Worm (Caenorhabditis elegans): Measurements from ENCODE around the gene C25D7.15.
A peak's percentile ranks its signal among the peaks of the same experiment; 100 is the strongest.

C25D7.15 gene

DNA sequence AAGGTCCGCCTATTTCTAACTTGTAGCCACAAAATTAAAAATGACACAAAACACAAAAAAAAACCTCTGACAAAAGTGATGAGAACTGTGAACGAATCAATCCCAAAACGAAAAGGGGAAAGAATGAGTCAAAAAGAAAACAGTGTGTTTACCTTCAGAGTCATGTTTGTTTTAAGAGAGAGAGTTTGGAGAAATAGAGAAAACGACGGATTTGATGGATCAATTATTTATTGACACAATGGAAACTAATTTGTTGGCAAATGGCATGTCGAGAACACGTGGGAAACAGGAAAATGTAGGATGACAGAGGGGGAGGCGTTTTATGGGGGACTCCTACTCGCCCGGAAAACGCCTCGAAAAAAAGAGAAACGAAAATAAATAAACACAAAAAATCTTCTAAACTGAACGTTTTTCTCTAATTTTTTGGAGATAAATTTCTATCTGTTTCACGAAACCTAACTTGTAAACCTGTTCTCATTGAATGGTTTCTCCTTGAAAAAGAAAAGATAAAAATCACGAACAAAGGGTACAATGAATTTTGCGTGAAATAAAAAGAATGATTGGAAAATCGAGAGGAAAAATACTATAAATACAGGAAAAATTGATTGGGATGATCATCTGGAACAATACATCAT lies 42.7 kb upstream of the C25D7.15 start:
- TF ChIP-seq nhr-41 (GFP tag; IDR thresholded peaks at IDR 0.05), result no peak
- no peak for TF ChIP-seq madf-5 (GFP tag; IDR thresholded peaks at IDR 0.05)
- TF ChIP-seq dmd-6 (GFP tag; IDR thresholded peaks at IDR 0.05), result no peak
- no peak for TF ChIP-seq ZK337.2 (GFP tag; IDR thresholded peaks at IDR 0.05)
- peak; percentile 33 for TF ChIP-seq nhr-6 (tag; optimal IDR thresholded peaks at IDR 0.05)
- no peak for TF ChIP-seq rbr-2 (tag; optimal IDR thresholded peaks at IDR 0.05)
- TF ChIP-seq mxl-3 (GFP tag; optimal IDR thresholded peaks at IDR 0.05), result peak; percentile 1
- peak in 1 of 2 experiments; percentile 1 for TF ChIP-seq mdl-1 (tag; optimal IDR thresholded peaks at IDR 0.05)
- no peak for TF ChIP-seq F37D6.2 (tag; optimal IDR thresholded peaks at IDR 0.05)
- no peak for TF ChIP-seq lsy-2 (tag; optimal IDR thresholded peaks at IDR 0.05)

DNA sequence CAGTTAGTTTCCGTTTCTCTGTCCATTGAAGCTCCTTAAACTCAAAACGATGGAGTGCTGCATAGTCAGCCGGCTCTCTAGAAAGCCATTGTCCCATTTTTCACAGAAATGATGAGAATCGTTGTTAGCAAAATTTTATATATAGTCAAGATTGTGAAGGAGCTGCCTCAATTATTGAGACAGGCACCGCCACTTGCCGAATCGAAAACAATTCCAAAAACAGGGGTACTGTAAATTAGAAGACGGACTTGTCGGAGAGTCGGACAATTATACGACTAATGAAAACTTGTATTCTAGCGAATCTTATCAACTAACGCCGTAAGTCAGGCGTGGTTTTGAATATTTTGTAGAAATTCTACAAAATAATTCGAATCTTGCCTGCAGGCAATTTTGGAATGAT lies 39.4 kb upstream of the C25D7.15 start, which contains the start of gene F14H8.2:
Gene F14H8.2 (minus strand): TSS at position 101 of the 400 bp plus-strand sequence.
- TF ChIP-seq arid-1 (GFP tag; conservative IDR thresholded peaks at IDR 0.05), result no peak

DNA sequence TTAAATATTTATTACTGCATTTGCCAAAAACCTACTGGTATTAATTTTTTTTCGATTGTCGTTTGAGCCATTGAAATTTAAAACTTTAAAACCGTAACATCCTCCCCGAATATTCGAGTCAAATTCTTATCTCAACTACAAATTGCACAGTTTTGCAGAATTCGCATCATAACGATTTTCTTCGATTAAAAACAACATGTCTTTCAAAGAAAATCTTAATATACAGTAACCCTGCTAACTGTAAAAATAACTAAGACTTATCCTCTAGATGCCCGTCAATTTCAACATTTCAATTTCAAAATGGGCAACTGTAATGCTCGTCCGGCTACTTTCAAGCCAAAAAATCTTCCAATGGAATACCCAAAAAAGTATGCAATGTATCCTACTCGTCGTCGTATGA lies 38.9 kb upstream of the C25D7.15 start, which contains the start of gene F14H8.5:
Gene F14H8.5 (plus strand): TSS at position 301 of the 400 bp plus-strand sequence.
- TF ChIP-seq pha-4 (GFP tag; IDR thresholded peaks at IDR 0.05) (no peak), pha-4 (tag; optimal IDR thresholded peaks at IDR 0.05) (no peak), daf-8 (GFP tag; IDR thresholded peaks at IDR 0.05) (no peak), unc-130 (GFP tag; optimal IDR thresholded peaks at IDR 0.05) (no peak), D1046.2 (GFP tag; IDR thresholded peaks at IDR 0.05) (no peak), php-3 (GFP tag; IDR thresholded peaks at IDR 0.05) (no peak), dmd-9 (GFP tag; IDR thresholded peaks at IDR 0.05) (no peak), cey-2 (tag; optimal IDR thresholded peaks at IDR 0.05; ENCODE audit: borderline replicate concordance, insufficient read depth) (no peak)

DNA sequence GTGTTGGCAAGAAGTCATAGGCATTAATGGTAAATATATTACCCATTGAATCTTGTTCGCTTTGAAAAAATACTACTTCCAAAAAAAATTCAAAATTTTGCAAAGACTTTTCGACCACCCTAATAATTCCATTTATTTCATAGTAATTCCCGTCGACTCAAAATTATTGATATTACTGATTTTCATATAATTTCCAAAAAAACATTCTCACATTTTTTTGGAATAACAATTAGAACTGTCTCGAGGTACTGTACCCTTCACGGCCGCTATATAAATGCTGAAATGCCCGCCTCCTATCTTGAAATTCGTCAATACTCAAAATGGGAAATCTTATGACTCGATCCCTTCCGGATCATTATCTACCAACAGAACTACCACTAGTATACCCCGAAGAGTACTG lies 36.1 kb upstream of the C25D7.15 start, which contains the start of gene F14H8.4:
Gene F14H8.4 (plus strand): TSS at position 301 of the 400 bp plus-strand sequence.
- TF ChIP-seq gei-8 (GFP tag; optimal IDR thresholded peaks at IDR 0.05), result no peak
- no peak for TF ChIP-seq lir-3 (tag; optimal IDR thresholded peaks at IDR 0.05)
- TF ChIP-seq ceh-62 (tag; optimal IDR thresholded peaks at IDR 0.05), result no peak
- no peak for TF ChIP-seq ceh-82 (tag; optimal IDR thresholded peaks at IDR 0.05)
- no peak for TF ChIP-seq Y5F2A.4 (GFP tag; optimal IDR thresholded peaks at IDR 0.05)
- no peak for TF ChIP-seq mxl-3 (GFP tag; optimal IDR thresholded peaks at IDR 0.05)
- TF ChIP-seq mes-2 (tag; optimal IDR thresholded peaks at IDR 0.05; ENCODE audit: poor library complexity, severe bottlenecking), result no peak
- TF ChIP-seq ztf-7 (tag; optimal IDR thresholded peaks at IDR 0.05), result no peak
- TF ChIP-seq mxl-2 (GFP tag; conservative IDR thresholded peaks at IDR 0.05), result no peak
- no peak for TF ChIP-seq daf-8 (GFP tag; IDR thresholded peaks at IDR 0.05)
- no peak for TF ChIP-seq attf-4 (tag; optimal IDR thresholded peaks at IDR 0.05)
- TF ChIP-seq Y105C5A.15 (GFP tag; IDR thresholded peaks at IDR 0.05), result no peak
- no peak for TF ChIP-seq hlh-30 (tag; optimal IDR thresholded peaks at IDR 0.05; ENCODE audit: insufficient read depth)

DNA sequence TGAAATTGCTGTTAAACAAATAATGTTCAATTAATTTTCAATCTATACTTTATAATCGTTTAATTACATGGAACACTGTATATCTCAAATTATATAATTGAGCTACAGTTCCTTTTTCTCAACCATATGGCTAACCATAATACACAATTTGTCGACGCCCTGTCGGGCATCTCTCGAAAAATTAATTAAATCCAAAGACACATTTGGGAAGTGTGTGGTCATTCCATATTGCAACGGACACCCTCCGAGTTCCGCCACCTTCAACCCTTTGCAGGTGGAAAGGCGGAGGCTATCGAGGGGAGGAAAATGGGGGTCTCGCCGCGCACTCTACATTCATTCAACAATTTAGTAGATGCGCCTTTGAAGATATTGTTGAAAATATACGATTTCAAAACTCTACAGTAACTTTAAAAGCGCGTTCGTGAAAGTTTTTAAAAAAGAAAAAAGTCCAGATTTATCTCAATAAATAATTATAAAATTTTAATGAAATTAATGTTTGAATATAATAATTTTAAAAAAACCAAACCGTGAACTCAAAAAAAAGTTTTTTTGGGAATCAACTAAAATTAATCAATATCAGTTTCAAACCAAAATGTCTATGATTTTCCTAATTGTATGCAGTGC lies 30.6 kb upstream of the C25D7.15 start, which contains the start of gene F14H8.8:
Gene F14H8.8 (plus strand): TSS at position 574 of the 624 bp plus-strand sequence.
- peak; percentile 41 for TF ChIP-seq nhr-6 (tag; optimal IDR thresholded peaks at IDR 0.05)
- TF ChIP-seq Y48G9A.11 (GFP tag; IDR thresholded peaks at IDR 0.05), result peak; percentile 49; the same call in 1 of the 2 replicates
- peak; percentile 36 for TF ChIP-seq unc-130 (GFP tag; optimal IDR thresholded peaks at IDR 0.05)
- TF ChIP-seq ceh-82 (tag; optimal IDR thresholded peaks at IDR 0.05), result no peak
- peak; percentile 63; the same call in 1 of the 2 replicates for TF ChIP-seq T26A8.4 (GFP tag; IDR thresholded peaks at IDR 0.05)
- TF ChIP-seq skn-1 (tag; optimal IDR thresholded peaks at IDR 0.05), result no peak
- 0 out of 2 replicates have a peak, but pooled peaks have one; percentile 39 for TF ChIP-seq egl-43 (GFP tag; IDR thresholded peaks at IDR 0.05)
- peak; percentile 80 for TF ChIP-seq F49E8.2 (tag; optimal IDR thresholded peaks at IDR 0.05; ENCODE audit: borderline replicate concordance)
- TF ChIP-seq php-3 (GFP tag; IDR thresholded peaks at IDR 0.05), result no peak
- TF ChIP-seq ctbp-1 (GFP tag; IDR thresholded peaks at IDR 0.05), result no peak
- TF ChIP-seq lin-38 (GFP tag; IDR thresholded peaks at IDR 0.05), result peak; percentile 60
- no peak for TF ChIP-seq ceh-20 (GFP tag; IDR thresholded peaks at IDR 0.05)
- no peak for TF ChIP-seq spr-1 (tag; optimal IDR thresholded peaks at IDR 0.05)
- TF ChIP-seq lin-39 (tag; optimal IDR thresholded peaks at IDR 0.05), result no peak
- peak; percentile 77 for TF ChIP-seq snpc-1.2 (GFP tag; IDR thresholded peaks at IDR 0.05)
- TF ChIP-seq T20F7.1 (GFP tag; optimal IDR thresholded peaks at IDR 0.05), result no peak
